Worm (Caenorhabditis elegans) whole organism, young adult: ENCODE results near the gene tag-273.

Experiments used
- D2030.7 ChIP-seq: fragments of 200-800 bp; sonication (Bioruptor generic); IDR thresholded peaks from 2 replicates; pipeline ENCODE4 v1.3.6; 2022; ENCODE audit warnings: missing genetic modification reagents, missing genetic modification characterization, missing compliant biosample characterization
- F39B2.1 ChIP-seq: fragments of 200-800 bp; sonication (Bioruptor generic); IDR thresholded peaks from 2 replicates; pipeline ENCODE4 v1.3.6; 2022; ENCODE audit warnings: missing genetic modification reagents, missing genetic modification characterization, missing compliant biosample characterization
- K12H6.12 ChIP-seq: fragments of 200-800 bp; sonication (Bioruptor generic); optimal IDR thresholded peaks from 2 replicates; lab custom pipeline; 2018; ENCODE audit warnings: mild to moderate bottlenecking, missing genetic modification characterization, missing compliant biosample characterization
- T26A5.8 ChIP-seq: sonication (generic microtip); optimal IDR thresholded peaks from 2 replicates; lab custom pipeline; 2016; ENCODE audit warnings: missing genetic modification characterization, missing compliant biosample characterization
- ceh-27 ChIP-seq: fragments of 200-800 bp; sonication (Bioruptor generic); optimal IDR thresholded peaks from 2 replicates; lab custom pipeline; 2018; ENCODE audit warnings: mild to moderate bottlenecking, missing genetic modification characterization, moderate library complexity, missing compliant biosample characterization
- let-526 ChIP-seq: fragments of 200-800 bp; sonication (Bioruptor generic); IDR thresholded peaks from 2 replicates; pipeline ENCODE4 v1.3.6; 2022; ENCODE audit warnings: missing genetic modification reagents, missing genetic modification characterization, missing compliant biosample characterization
- madf-6 ChIP-seq: fragments of 200-800 bp; sonication (Bioruptor generic); IDR thresholded peaks from 2 replicates; pipeline ENCODE4 v1.3.6; 2022; ENCODE audit warnings: missing genetic modification reagents, missing genetic modification characterization, missing compliant biosample characterization
- nhr-179 ChIP-seq: sonication (generic microtip); optimal IDR thresholded peaks from 2 replicates; lab custom pipeline; 2016; ENCODE audit warnings: mild to moderate bottlenecking, missing genetic modification characterization, missing compliant biosample characterization
- pha-4 ChIP-seq: fragments of 150-350 bp; sonication (generic microtip); optimal IDR thresholded peaks from 2 replicates; lab custom pipeline; 2014; ENCODE audit warnings: missing biosample characterization, missing genetic modification reagents, missing genetic modification characterization
- unc-62 ChIP-seq: fragments of 150-350 bp; optimal IDR thresholded peaks from 2 replicates; lab custom pipeline; 2014; ENCODE audit warnings: missing biosample characterization, missing genetic modification reagents, missing genetic modification characterization

DNA sequence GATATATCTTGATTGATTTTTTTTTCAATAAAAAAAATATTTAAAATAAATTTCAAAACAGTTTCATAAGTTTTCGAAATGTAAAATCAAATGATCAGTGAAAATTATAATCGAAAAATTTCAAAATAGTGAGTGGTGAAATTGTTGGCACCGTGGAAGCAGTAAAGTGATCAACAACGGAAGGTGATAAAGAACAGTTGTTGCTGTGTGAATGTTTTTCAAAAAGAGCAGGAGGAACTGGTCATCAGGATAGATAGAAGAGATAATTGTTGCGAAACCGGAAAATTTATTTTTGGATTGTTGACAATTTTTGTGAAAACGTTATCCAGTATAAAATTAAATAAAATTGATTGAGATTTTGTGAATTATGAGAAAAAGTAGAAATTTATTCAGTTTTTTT lies 1.1 kb upstream of the tag-273 start:
- TF ChIP-seq ceh-27 (GFP tag; lab: Kevin White, UChicago) (no peak), F39B2.1 (GFP tag; lab: Robert Waterston, UW) (no peak), D2030.7 (GFP tag; lab: Robert Waterston, UW) (no peak), let-526 (GFP tag; lab: Robert Waterston, UW) (no peak), madf-6 (GFP tag; lab: Robert Waterston, UW) (no peak), pha-4 (tag; lab: Kevin White, UChicago) (no peak), K12H6.12 (tag; lab: Kevin White, UChicago) (no peak), nhr-179 (no peak), T26A5.8 (tag; lab: Kevin White, UChicago) (no peak), unc-62 (GFP tag; lab: Kevin White, UChicago) (no peak)
